Worm (Caenorhabditis elegans): ENCODE results near the gene mask-1.

The mask-1 gene

ce11 chrIV:10382894-10383293 lies 8.2 kb downstream of the mask-1 start:
- TF ChIP-seq hlh-4 (tag; optimal IDR thresholded peaks at IDR 0.05) (no peak), mdl-1 (tag; optimal IDR thresholded peaks at IDR 0.05) (no peak), C16A3.4 (tag; optimal IDR thresholded peaks at IDR 0.05) (no peak), lin-35 (GFP tag; optimal IDR thresholded peaks at IDR 0.05) (no peak), Y116A8C.19 (tag; optimal IDR thresholded peaks at IDR 0.05; ENCODE audit: borderline replicate concordance) (no peak), ets-5 (GFP tag; IDR thresholded peaks at IDR 0.05) (no peak)

ce11 chrIV:10387113-10387512 lies 12.4 kb downstream of the mask-1 start, which contains the start of gene nfu-1:
nfu-1 (plus strand) TSS chrIV:10387413.
- TF ChIP-seq nhr-11 (tag; optimal IDR thresholded peaks at IDR 0.05) (no peak), aly-2 (tag; optimal IDR thresholded peaks at IDR 0.05) (peak; percentile 27), xbp-1 (tag; optimal IDR thresholded peaks at IDR 0.05) (no peak), nhr-28 (tag; optimal IDR thresholded peaks at IDR 0.05) (no peak)

- TF ChIP-seq elt-2 (tag; optimal IDR thresholded peaks at IDR 0.05) (peak; percentile 43), snpc-4 (tag; optimal IDR thresholded peaks at IDR 0.05) (no peak), lin-13 (GFP tag; optimal IDR thresholded peaks at IDR 0.05) (no peak), sox-4 (tag; optimal IDR thresholded peaks at IDR 0.05) (no peak)
Observed at ce11 chrIV:10388263-10388662, 13.6 kb downstream of the mask-1 start, which contains the start of gene R10H10.3. R10H10.3 (plus strand) TSS chrIV:10388505.

ce11 chrIV:10391827-10392226 lies 17.1 kb downstream of the mask-1 start, which contains the start of gene spe-26:
spe-26 (minus strand) TSS chrIV:10391927.
- TF ChIP-seq ceh-82 (tag; optimal IDR thresholded peaks at IDR 0.05) (no peak), lsy-2 (tag; optimal IDR thresholded peaks at IDR 0.05) (no peak), unc-98 (GFP tag; IDR thresholded peaks at IDR 0.05) (no peak)

- no peak for TF ChIP-seq ceh-82 (tag; optimal IDR thresholded peaks at IDR 0.05)
- no peak for TF ChIP-seq mep-1 (tag; optimal IDR thresholded peaks at IDR 0.05)
Observed at ce11 chrIV:10394858-10395257, 20.2 kb downstream of the mask-1 start, which contains the start of gene R10H10.4. R10H10.4 (minus strand) TSS chrIV:10394958.

- peak; percentile 14 for TF ChIP-seq nhr-47 (tag; optimal IDR thresholded peaks at IDR 0.05)
- TF ChIP-seq fkh-10 (GFP tag; optimal IDR thresholded peaks at IDR 0.05), result peak; percentile 63
- TF ChIP-seq aly-2 (tag; optimal IDR thresholded peaks at IDR 0.05), result no peak
- TF ChIP-seq lin-14 (GFP tag; optimal IDR thresholded peaks at IDR 0.05), result peak; percentile 77
- TF ChIP-seq nhr-12 (tag; optimal IDR thresholded peaks at IDR 0.05), result no peak
- TF ChIP-seq dsc-1 (tag; optimal IDR thresholded peaks at IDR 0.05), result peak; percentile 54
- peak; percentile 3 for TF ChIP-seq tbx-2 (tag; optimal IDR thresholded peaks at IDR 0.05)
- TF ChIP-seq nhr-71 (tag; optimal IDR thresholded peaks at IDR 0.05), result peak; percentile 24
- TF ChIP-seq fkh-8 (tag; optimal IDR thresholded peaks at IDR 0.05), result peak; percentile 44
Observed at ce11 chrIV:10396827-10397226, 22.1 kb downstream of the mask-1 start.

ce11 chrIV:10398244-10398643 lies 23.5 kb downstream of the mask-1 start:
- TF ChIP-seq dpl-1 (GFP tag; optimal IDR thresholded peaks at IDR 0.05), result no peak
- no peak for TF ChIP-seq rnt-1 (tag; optimal IDR thresholded peaks at IDR 0.05)
- no peak for TF ChIP-seq lin-39 (tag; optimal IDR thresholded peaks at IDR 0.05)
- no peak for TF ChIP-seq unc-30 (tag; optimal IDR thresholded peaks at IDR 0.05)
- no peak for TF ChIP-seq mef-2 (tag; optimal IDR thresholded peaks at IDR 0.05)
- no peak for TF ChIP-seq nhr-77 (tag; optimal IDR thresholded peaks at IDR 0.05)
- TF ChIP-seq irx-1 (tag; optimal IDR thresholded peaks at IDR 0.05), result no peak
- TF ChIP-seq aha-1 (tag; optimal IDR thresholded peaks at IDR 0.05), result no peak
- TF ChIP-seq pag-3 (tag; optimal IDR thresholded peaks at IDR 0.05; ENCODE audit: borderline replicate concordance, insufficient read depth), result no peak
- TF ChIP-seq lin-35 (GFP tag; optimal IDR thresholded peaks at IDR 0.05), result no peak
- TF ChIP-seq fkh-10 (GFP tag; optimal IDR thresholded peaks at IDR 0.05), result peak; percentile 12
- no peak for TF ChIP-seq unc-130 (tag; optimal IDR thresholded peaks at IDR 0.05)
- TF ChIP-seq sup-37 (GFP tag; optimal IDR thresholded peaks at IDR 0.05), result no peak
- TF ChIP-seq swsn-7 (tag; optimal IDR thresholded peaks at IDR 0.05), result no peak
- no peak for TF ChIP-seq efl-1 (optimal IDR thresholded peaks at IDR 0.05)
- TF ChIP-seq efl-1 (GFP tag; optimal IDR thresholded peaks at IDR 0.05 in 1 of 2), result no peak
- TF ChIP-seq mep-1 (tag; optimal IDR thresholded peaks at IDR 0.05), result no peak
- TF ChIP-seq snu-23 (GFP tag; optimal IDR thresholded peaks at IDR 0.05), result no peak
- no peak for TF ChIP-seq vab-15 (tag; optimal IDR thresholded peaks at IDR 0.05)
- no peak for TF ChIP-seq dsc-1 (tag; optimal IDR thresholded peaks at IDR 0.05)
- no peak for TF ChIP-seq mdl-1 (tag; optimal IDR thresholded peaks at IDR 0.05)
- no peak for TF ChIP-seq sptf-1 (tag; optimal IDR thresholded peaks at IDR 0.05)
